Fruit fly (Drosophila melanogaster): ENCODE measurements around the gene CG32756.

CG32756 gene

dm6 chrX:5901628-5902213 lies 43.8 kb upstream of the CG32756 start (continued):
- TF ChIP-seq CG8478 (optimal IDR thresholded peaks at IDR 0.05), result peak; percentile 87
- no peak for TF ChIP-seq CG15011 (GFP tag; optimal IDR thresholded peaks at IDR 0.05)
- no peak for TF ChIP-seq Atf-2 (GFP tag; optimal IDR thresholded peaks at IDR 0.05)
- TF ChIP-seq NC2α (GFP tag; optimal IDR thresholded peaks at IDR 0.05), result no peak
- no peak for TF ChIP-seq CG1792 (GFP tag; optimal IDR thresholded peaks at IDR 0.05)
- peak; percentile 50 for TF ChIP-seq ewg (GFP tag; optimal IDR thresholded peaks at IDR 0.05)
- TF ChIP-seq dm (GFP tag; optimal IDR thresholded peaks at IDR 0.05), result no peak
- no peak for TF ChIP-seq CG43689 (GFP tag; IDR thresholded peaks at IDR 0.05)
- TF ChIP-seq CG4707 (GFP tag; optimal IDR thresholded peaks at IDR 0.05), result no peak
- no peak for TF ChIP-seq fd102C (GFP tag; optimal IDR thresholded peaks at IDR 0.05)
- TF ChIP-seq pb (GFP tag; optimal IDR thresholded peaks at IDR 0.05), result peak; percentile 31
- peak; percentile 64; the same call in 1 of the 2 replicates for TF ChIP-seq chm (GFP tag; IDR thresholded peaks at IDR 0.05)
- no peak for TF ChIP-seq CG18764 (GFP tag; optimal IDR thresholded peaks at IDR 0.05)
- TF ChIP-seq CG30403 (GFP tag; optimal IDR thresholded peaks at IDR 0.05), result no peak
- peak; percentile 95 for TF ChIP-seq CG10321 (GFP tag; IDR thresholded peaks at IDR 0.05)
- no peak for TF ChIP-seq ham (GFP tag; IDR thresholded peaks at IDR 0.05)
- no peak for TF ChIP-seq Oli (tag; optimal IDR thresholded peaks at IDR 0.05)
- no peak for TF ChIP-seq CG17361 (GFP tag; IDR thresholded peaks at IDR 0.05)
- TF ChIP-seq trh (GFP tag; optimal IDR thresholded peaks at IDR 0.05), result no peak
- peak; percentile 34 for TF ChIP-seq CG12659 (GFP tag; optimal IDR thresholded peaks at IDR 0.05)
- no peak; the same call in 1 of the 2 replicates for TF ChIP-seq CG13287 (GFP tag; IDR thresholded peaks at IDR 0.05; ENCODE audit: partially characterized antibody)
- TF ChIP-seq CG18599 (GFP tag; optimal IDR thresholded peaks at IDR 0.05), result peak; percentile 54
- no peak for TF ChIP-seq hkb (optimal IDR thresholded peaks at IDR 0.05)
- 0 out of 2 replicates have a peak, but pooled peaks have one; percentile 27 for TF ChIP-seq hkb (GFP tag; IDR thresholded peaks at IDR 0.05)
- peak; percentile 86 for TF ChIP-seq ftz-f1 (GFP tag; optimal IDR thresholded peaks at IDR 0.05)
- peak; percentile 51 for TF ChIP-seq pfk (GFP tag; optimal IDR thresholded peaks at IDR 0.05)
- TF ChIP-seq Scr (GFP tag; IDR thresholded peaks at IDR 0.05; ENCODE audit: partially characterized antibody), result peak; percentile 46; the same call in 1 of the 2 replicates
- TF ChIP-seq E2f1 (GFP tag; IDR thresholded peaks at IDR 0.05), result no peak
- no peak for TF ChIP-seq Hr39 (optimal IDR thresholded peaks at IDR 0.05)
- TF ChIP-seq CG12744 (GFP tag; optimal IDR thresholded peaks at IDR 0.05), result no peak
- TF ChIP-seq Stat92E (GFP tag; optimal IDR thresholded peaks at IDR 0.05), result peak in 1 of 3 experiments; percentile 4
- TF ChIP-seq CG12236 (GFP tag; optimal IDR thresholded peaks at IDR 0.05), result no peak
- TF ChIP-seq CG3726 (GFP tag; IDR thresholded peaks at IDR 0.05), result no peak
- no peak for TF ChIP-seq CG17568 (GFP tag; optimal IDR thresholded peaks at IDR 0.05)
- TF ChIP-seq emc (GFP tag; optimal IDR thresholded peaks at IDR 0.05), result no peak
- no peak for TF ChIP-seq Lpt (GFP tag; optimal IDR thresholded peaks at IDR 0.05)
- peak; percentile 19 for TF ChIP-seq mam (GFP tag; optimal IDR thresholded peaks at IDR 0.05)
- no peak for TF ChIP-seq Six4 (GFP tag; optimal IDR thresholded peaks at IDR 0.05)
- TF ChIP-seq jigr1 (GFP tag; IDR thresholded peaks at IDR 0.05), result no peak
- TF ChIP-seq Atf6 (GFP tag; IDR thresholded peaks at IDR 0.05), result peak; percentile 52; the same call in 1 of the 2 replicates
- TF ChIP-seq zen (tag; optimal IDR thresholded peaks at IDR 0.05), result peak; percentile 5
- TF ChIP-seq NK7.1 (GFP tag; optimal IDR thresholded peaks at IDR 0.05), result no peak
- TF ChIP-seq amos (GFP tag; IDR thresholded peaks at IDR 0.05; ENCODE audit: partially characterized antibody), result peak; percentile 11; the same call in 1 of the 2 replicates
- TF ChIP-seq sens (GFP tag), result peak; percentile 92
- TF ChIP-seq aop (GFP tag; IDR thresholded peaks at IDR 0.05), result no peak
- TF ChIP-seq CG13123 (GFP tag; optimal IDR thresholded peaks at IDR 0.05), result no peak
- no peak for TF ChIP-seq CG8388 (GFP tag; optimal IDR thresholded peaks at IDR 0.05)
- no peak for TF ChIP-seq pum (GFP tag; optimal IDR thresholded peaks at IDR 0.05)
- no peak for TF ChIP-seq fu2 (GFP tag; optimal IDR thresholded peaks at IDR 0.05)
- TF ChIP-seq CG9609 (GFP tag; optimal IDR thresholded peaks at IDR 0.05), result peak; percentile 26
- peak; percentile 99 for TF ChIP-seq CG15601 (tag; optimal IDR thresholded peaks at IDR 0.05)
- TF ChIP-seq CG8359 (GFP tag; optimal IDR thresholded peaks at IDR 0.05; ENCODE audit: borderline replicate concordance), result no peak
